Worm (Caenorhabditis elegans): ENCODE results near the gene T19H5.4.
"Not testable (repeated sequence)": the region's sequence is repeated elsewhere in the genome, so short reads cannot be mapped to it uniquely, and the experiment has no call there.

- TF ChIP-seq nhr-237, pha-4, ztf-11, nhr-76, lin-13 (tag; optimal IDR thresholded peaks at IDR 0.05): not testable (repeated sequence)
These were observed 27.7 kb downstream of the T19H5.4 start, which contains the start of gene R09D1.14 for ce11 chrII:9459462-9459861.

Measured in whole organism, mixed stage, embryonic.